Fruit fly (Drosophila melanogaster): ENCODE data around the gene MED30.
A peak's percentile ranks its signal among the peaks of the same experiment; 100 is the strongest.

- peak; percentile 54 for TF ChIP-seq Hnf4 (GFP tag; optimal IDR thresholded peaks at IDR 0.05)
- TF ChIP-seq jim (GFP tag; optimal IDR thresholded peaks at IDR 0.05) = no peak
- no peak for TF ChIP-seq Abd-B (GFP tag; optimal IDR thresholded peaks at IDR 0.05)
Observed at dm6 chr3L:660314-661075, 6.6 kb upstream of the MED30 start.
